Fruit fly (Drosophila melanogaster) whole organism, embryonic: ENCODE data around the gene CG14511.

Source experiments
- ATbp ChIP-seq: fragments of 200-800 bp; sonication (Bioruptor generic); optimal IDR thresholded peaks from 2 replicates; lab custom pipeline; 2017; ENCODE audit warnings: missing biosample characterization, mild to moderate bottlenecking, missing genetic modification characterization, missing genetic modification reagents
- BEAF-32 ChIP-seq: fragments of 200-800 bp; sonication (Bioruptor generic); optimal IDR thresholded peaks from 3 replicates; lab custom pipeline; 2017; ENCODE audit warnings: missing biosample characterization, missing genetic modification characterization, mild to moderate bottlenecking, moderate library complexity, missing genetic modification reagents
- Bgb ChIP-seq: fragments of 200-800 bp; sonication (Bioruptor generic); IDR thresholded peaks from 2 replicates; pipeline ENCODE4 v1.3.6; 2022; ENCODE audit warnings: missing biosample characterization, missing genetic modification characterization; ENCODE audit not compliant: partially characterized antibody
- CG10209 ChIP-seq: fragments of 200-800 bp; sonication (Bioruptor generic); optimal IDR thresholded peaks from 3 replicates; lab custom pipeline; 2017; ENCODE audit warnings: missing biosample characterization, mild to moderate bottlenecking, missing genetic modification characterization, missing genetic modification reagents
- CG10321 ChIP-seq: fragments of 200-800 bp; sonication (Bioruptor generic); IDR thresholded peaks from 2 replicates; pipeline ENCODE4 v1.3.6; 2022; ENCODE audit warnings: missing biosample characterization, missing genetic modification characterization
- CG10462 ChIP-seq: fragments of 200-800 bp; sonication (Bioruptor generic); optimal IDR thresholded peaks from 2 replicates; lab custom pipeline; 2016; ENCODE audit warnings: missing biosample characterization, missing genetic modification characterization
- CG10565 ChIP-seq: fragments of 200-800 bp; sonication (Bioruptor generic); optimal IDR thresholded peaks from 3 replicates; lab custom pipeline; 2016; ENCODE audit warnings: missing biosample characterization, mild to moderate bottlenecking, missing genetic modification characterization
- CG10959 ChIP-seq: fragments of 200-800 bp; sonication (Bioruptor generic); IDR thresholded peaks from 2 replicates; pipeline ENCODE4 v1.3.6; 2022; ENCODE audit warnings: missing biosample characterization, missing genetic modification characterization
- CG11456 ChIP-seq: fragments of 200-800 bp; sonication (Bioruptor generic); IDR thresholded peaks from 3 replicates; pipeline ENCODE4 v1.3.6; 2022; ENCODE audit warnings: missing biosample characterization, missing genetic modification characterization
- CG11560 ChIP-seq: fragments of 200-800 bp; sonication (Bioruptor generic); IDR thresholded peaks from 3 replicates; pipeline ENCODE4 v1.3.6; 2022; ENCODE audit warnings: missing biosample characterization, missing genetic modification characterization
- CG12104 ChIP-seq: fragments of 200-800 bp; sonication (Bioruptor generic); optimal IDR thresholded peaks from 3 replicates; lab custom pipeline; 2016; ENCODE audit warnings: missing biosample characterization, missing genetic modification characterization
- CG13123 ChIP-seq: fragments of 200-800 bp; sonication (Bioruptor generic); optimal IDR thresholded peaks from 2 replicates; lab custom pipeline; 2016; ENCODE audit warnings: missing biosample characterization, missing genetic modification characterization
- CG13624 ChIP-seq: fragments of 200-800 bp; sonication (Bioruptor generic); optimal IDR thresholded peaks from 2 replicates; lab custom pipeline; 2016; ENCODE audit warnings: missing biosample characterization, missing genetic modification characterization
- CG16813 ChIP-seq: fragments of 200-800 bp; sonication (Bioruptor generic); IDR thresholded peaks from 3 replicates; pipeline ENCODE4 v1.3.6; 2022; ENCODE audit warnings: missing biosample characterization, missing genetic modification characterization; ENCODE audit not compliant: partially characterized antibody
- CG17829 ChIP-seq: fragments of 200-800 bp; optimal IDR thresholded peaks from 2 replicates; lab custom pipeline; 2019; ENCODE audit warnings: missing biosample characterization, mild to moderate bottlenecking, missing genetic modification characterization, moderate library complexity
- CG1832 ChIP-seq: fragments of 200-800 bp; sonication (Bioruptor generic); optimal IDR thresholded peaks from 2 replicates; lab custom pipeline; 2017; ENCODE audit warnings: missing biosample characterization, mild to moderate bottlenecking, missing genetic modification characterization, inconsistent platforms
- CG18599 ChIP-seq: fragments of 200-800 bp; sonication (Bioruptor generic); optimal IDR thresholded peaks from 3 replicates; lab custom pipeline; 2017; ENCODE audit warnings: missing biosample characterization, missing genetic modification characterization, mild to moderate bottlenecking, moderate library complexity, missing genetic modification reagents
- CG18619 ChIP-seq: fragments of 200-800 bp; sonication (Bioruptor generic); optimal IDR thresholded peaks from 3 replicates; lab custom pipeline; 2017; ENCODE audit warnings: missing biosample characterization, mild to moderate bottlenecking, missing genetic modification characterization
- CG4707 ChIP-seq: fragments of 200-800 bp; sonication (Bioruptor generic); optimal IDR thresholded peaks from 2 replicates; lab custom pipeline; 2018; ENCODE audit warnings: missing biosample characterization, mild to moderate bottlenecking, missing genetic modification characterization, moderate library complexity
- CG6272 ChIP-seq: fragments of 200-800 bp; sonication (Bioruptor generic); IDR thresholded peaks from 2 replicates; pipeline ENCODE4 v1.3.6; 2022; ENCODE audit warnings: missing biosample characterization, missing genetic modification characterization
- CG6689 ChIP-seq: fragments of 200-800 bp; sonication (Bioruptor generic); IDR thresholded peaks from 2 replicates; pipeline ENCODE4 v1.3.6; 2022; ENCODE audit warnings: missing biosample characterization, missing genetic modification characterization
- CG6791 ChIP-seq: fragments of 200-800 bp; sonication (Bioruptor generic); IDR thresholded peaks from 3 replicates; pipeline ENCODE4 v1.3.6; 2022; ENCODE audit warnings: missing biosample characterization, missing genetic modification characterization; ENCODE audit not compliant: partially characterized antibody
- CoRest ChIP-seq: fragments of 200-800 bp; sonication (Bioruptor generic); optimal IDR thresholded peaks from 3 replicates; lab custom pipeline; 2018; ENCODE audit warnings: missing biosample characterization, mild to moderate bottlenecking, missing genetic modification characterization, moderate library complexity
- Dad ChIP-seq: fragments of 200-800 bp; sonication (Bioruptor generic); optimal IDR thresholded peaks from 3 replicates; lab custom pipeline; 2016; ENCODE audit warnings: missing biosample characterization, missing genetic modification characterization
- Deaf1 ChIP-seq: fragments of 200-800 bp; optimal IDR thresholded peaks from 3 replicates; lab custom pipeline; 2019; ENCODE audit warnings: missing biosample characterization, mild to moderate bottlenecking, missing genetic modification characterization, moderate library complexity
- ERR ChIP-seq: fragments of 200-800 bp; sonication (Bioruptor generic); optimal IDR thresholded peaks from 2 replicates; lab custom pipeline; 2016; ENCODE audit warnings: missing biosample characterization, missing genetic modification characterization
- GATAe ChIP-seq: fragments of 200-800 bp; sonication (Bioruptor generic); conservative IDR thresholded peaks from 2 replicates; pipeline ENCODE4 v1.3.6; 2022; ENCODE audit warnings: missing biosample characterization, missing genetic modification characterization
- HLH3B ChIP-seq: fragments of 200-800 bp; sonication (Bioruptor generic); IDR thresholded peaks from 2 replicates; pipeline ENCODE4 v1.3.6; 2022; ENCODE audit warnings: missing biosample characterization, missing genetic modification characterization
- HLH4C ChIP-seq: fragments of 200-800 bp; sonication (Bioruptor generic); IDR thresholded peaks from 3 replicates; pipeline ENCODE4 v1.3.6; 2022; ENCODE audit warnings: missing biosample characterization, missing genetic modification characterization; ENCODE audit not compliant: partially characterized antibody
- HmgD ChIP-seq: fragments of 200-800 bp; sonication (Bioruptor generic); optimal IDR thresholded peaks from 3 replicates; lab custom pipeline; 2016; ENCODE audit warnings: missing biosample characterization, missing genetic modification characterization
- Kr ChIP-seq: fragments of 200-800 bp; sonication (Bioruptor generic); optimal IDR thresholded peaks from 2 replicates; lab custom pipeline; 2017; ENCODE audit warnings: missing biosample characterization, mild to moderate bottlenecking, missing genetic modification characterization
- Ravus ChIP-seq: fragments of 200-800 bp; sonication (Bioruptor generic); IDR thresholded peaks from 2 replicates; pipeline ENCODE4 v1.3.6; 2022; ENCODE audit warnings: missing biosample characterization, missing genetic modification characterization
- abd-A ChIP-seq: fragments of 200-800 bp; sonication (Bioruptor generic); optimal IDR thresholded peaks from 3 replicates; lab custom pipeline; 2019; ENCODE audit warnings: missing biosample characterization, mild to moderate bottlenecking, missing genetic modification characterization, moderate library complexity
- ase ChIP-seq: fragments of 200-800 bp; sonication (Bioruptor generic); IDR thresholded peaks from 3 replicates; pipeline ENCODE4 v1.3.6; 2022; ENCODE audit warnings: missing biosample characterization, missing genetic modification characterization
- ato ChIP-seq: fragments of 200-800 bp; sonication (Bioruptor generic); IDR thresholded peaks from 2 replicates; pipeline ENCODE4 v1.3.6; 2022; ENCODE audit warnings: missing biosample characterization, missing genetic modification characterization; ENCODE audit not compliant: partially characterized antibody
- br ChIP-seq: fragments of >200 bp; optimal IDR thresholded peaks from 2 replicates; lab custom pipeline; 2017
- cad ChIP-seq: fragments of >200 bp; optimal IDR thresholded peaks from 2 replicates; lab custom pipeline; 2017; ENCODE audit warnings: missing biosample characterization, missing genetic modification characterization
- chif ChIP-seq, 2 experiments: fragments of 200-800 bp; sonication (Bioruptor generic); optimal IDR thresholded peaks; 3 replicates each; lab custom pipeline; 2016; ENCODE audit warnings: missing biosample characterization in 2 of 2, missing genetic modification characterization in 2 of 2
- dati ChIP-seq: fragments of 200-800 bp; sonication (Bioruptor generic); IDR thresholded peaks from 2 replicates; pipeline ENCODE4 v1.3.6; 2022; ENCODE audit warnings: missing biosample characterization, missing genetic modification characterization
- emc ChIP-seq: fragments of 200-800 bp; sonication (Bioruptor generic); optimal IDR thresholded peaks from 2 replicates; lab custom pipeline; 2016; ENCODE audit warnings: missing biosample characterization, missing genetic modification characterization
- her ChIP-seq: fragments of 200-800 bp; sonication (Bioruptor generic); optimal IDR thresholded peaks from 2 replicates; lab custom pipeline; 2016; ENCODE audit warnings: missing biosample characterization, missing genetic modification characterization
- insv ChIP-seq, 2 experiments: fragments of 200-800 bp; sonication (Bioruptor generic); optimal IDR thresholded peaks; 3 replicates each; lab custom pipeline; 2016 to 2018; ENCODE audit warnings: missing biosample characterization in 2 of 2, missing genetic modification characterization in 2 of 2
- jumu ChIP-seq: fragments of 200-800 bp; sonication (Bioruptor generic); optimal IDR thresholded peaks from 3 replicates; lab custom pipeline; 2016; ENCODE audit warnings: missing biosample characterization, missing genetic modification characterization
- kni ChIP-seq: fragments of 200-800 bp; sonication (Bioruptor generic); optimal IDR thresholded peaks from 3 replicates; lab custom pipeline; 2017; ENCODE audit warnings: mild to moderate bottlenecking, missing biosample characterization, missing genetic modification reagents, missing genetic modification characterization
- lbe ChIP-seq: fragments of 200-800 bp; sonication (Bioruptor generic); optimal IDR thresholded peaks from 2 replicates; lab custom pipeline; 2016; ENCODE audit warnings: missing biosample characterization, mild to moderate bottlenecking, missing genetic modification characterization
- maf-S ChIP-seq: fragments of 200-800 bp; sonication (Bioruptor generic); optimal IDR thresholded peaks from 2 replicates; lab custom pipeline; 2016; ENCODE audit warnings: missing biosample characterization, missing genetic modification characterization
- psq ChIP-seq: fragments of 200-800 bp; sonication (Bioruptor generic); optimal IDR thresholded peaks from 2 replicates; lab custom pipeline; 2017; ENCODE audit warnings: missing biosample characterization, missing genetic modification characterization
- shn ChIP-seq: fragments of 200-800 bp; sonication (Bioruptor generic); optimal IDR thresholded peaks from 3 replicates; lab custom pipeline; 2016; ENCODE audit warnings: missing biosample characterization, missing genetic modification characterization
- sim ChIP-seq: fragments of 200-800 bp; sonication (Bioruptor generic); IDR thresholded peaks from 2 replicates; pipeline ENCODE4 v1.3.6; 2022; ENCODE audit warnings: missing biosample characterization, missing genetic modification characterization
- trem ChIP-seq: fragments of 200-800 bp; optimal IDR thresholded peaks from 3 replicates; lab custom pipeline; 2019; ENCODE audit warnings: missing biosample characterization, mild to moderate bottlenecking, missing genetic modification characterization, moderate library complexity
- zfh1 ChIP-seq: fragments of 200-800 bp; sonication (Bioruptor generic); IDR thresholded peaks from 3 replicates; pipeline ENCODE4 v1.3.6; 2022; ENCODE audit warnings: missing biosample characterization, missing genetic modification characterization

The CG14511 gene

DNA sequence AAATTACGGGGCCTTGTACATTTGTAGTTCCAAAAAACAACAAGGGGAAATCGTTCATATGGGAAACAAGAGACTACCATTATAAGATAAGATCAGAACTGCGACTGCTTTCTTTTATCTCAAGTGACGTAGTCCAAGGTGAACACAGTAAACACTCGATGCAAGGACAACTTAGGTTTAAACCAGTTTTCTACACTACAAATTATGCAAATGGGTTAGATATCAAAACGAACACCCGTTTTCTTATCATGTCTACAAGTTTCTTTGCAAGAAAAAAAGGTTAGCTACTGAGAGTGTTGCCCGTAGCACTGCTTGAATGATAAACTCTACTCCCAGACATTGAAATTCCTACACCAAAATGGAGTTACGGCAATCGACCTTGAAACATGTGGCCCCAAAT is 22.6 kb downstream of the CG14511 start (continued):
- TF ChIP-seq CG11560 (tag; lab: Robert Waterston, UW) (0 out of 3 replicates have a peak, but pooled peaks have one; percentile 37), CoRest (peak; percentile 64), CG1832 (GFP tag; lab: Kevin White, UChicago) (no peak), ase (peak; percentile 37; the same call in 1 of the 3 replicates), shn (peak; percentile 32), Kr (GFP tag; lab: Kevin White, UChicago) (no peak), Bgb (no peak), jumu (GFP tag; lab: Kevin White, UChicago) (peak; percentile 77), dati (GFP tag; lab: Robert Waterston, UW) (no peak), CG4707 (no peak), CG10321 (GFP tag; lab: Robert Waterston, UW) (no peak; the same call in 1 of the 2 replicates), HLH3B (GFP tag; lab: Robert Waterston, UW) (peak; percentile 76), CG18599 (GFP tag; lab: Kevin White, UChicago) (peak; percentile 65), br (no peak), CG6272 (peak; percentile 51), emc (peak; percentile 31), abd-A (tag; lab: Kevin White, UChicago) (no peak), sim (no peak), maf-S (GFP tag; lab: Kevin White, UChicago) (peak; percentile 46), Dad (GFP tag; lab: Kevin White, UChicago) (peak; percentile 18), CG6791 (GFP tag; lab: Robert Waterston, UW) (no peak), CG13624 (peak; percentile 14), CG13123 (GFP tag; lab: Kevin White, UChicago) (peak; percentile 36), CG10209 (GFP tag; lab: Kevin White, UChicago) (peak; percentile 43), CG17829 (tag; lab: Kevin White, UChicago) (peak; percentile 56), CG16813 (GFP tag; lab: Robert Waterston, UW) (no peak), CG12104 (peak; percentile 39), insv (GFP tag; optimal IDR thresholded peaks at IDR 0.05; lab: Kevin White, UChicago) (no peak), HmgD (GFP tag; lab: Kevin White, UChicago) (no peak), CG11456 (GFP tag; lab: Robert Waterston, UW) (peak; percentile 70; the same call in 2 of the 3 replicates), zfh1 (GFP tag; lab: Robert Waterston, UW) (peak; percentile 81), cad (GFP tag; lab: Kevin White, UChicago) (no peak), Ravus (GFP tag; lab: Robert Waterston, UW) (peak; percentile 9; the same call in 1 of the 2 replicates), BEAF-32 (GFP tag; lab: Kevin White, UChicago) (no peak), psq (GFP tag; lab: Kevin White, UChicago) (no peak), trem (peak; percentile 19), ato (GFP tag; lab: Robert Waterston, UW) (no peak), kni (GFP tag; lab: Kevin White, UChicago) (no peak), CG10959 (GFP tag; lab: Robert Waterston, UW) (peak; percentile 70), ATbp (GFP tag; lab: Kevin White, UChicago) (peak; percentile 62), ERR (GFP tag; lab: Kevin White, UChicago) (no peak), chif (GFP tag; optimal IDR thresholded peaks at IDR 0.05; lab: Kevin White, UChicago) (peak; percentile 19 to 63), CG18619 (GFP tag; lab: Kevin White, UChicago) (peak; percentile 3), Deaf1 (tag; lab: Kevin White, UChicago) (no peak), GATAe (GFP tag; lab: Robert Waterston, UW) (peak; percentile 54; the same call in 1 of the 2 replicates), her (GFP tag; lab: Kevin White, UChicago) (peak; percentile 70), HLH4C (GFP tag; lab: Robert Waterston, UW) (no peak), CG6689 (GFP tag; lab: Robert Waterston, UW) (peak; percentile 87), CG10462 (GFP tag; lab: Kevin White, UChicago) (peak; percentile 14), CG10565 (no peak), lbe (peak; percentile 59)
